Worm (Caenorhabditis elegans) whole organism, L4 larva: Measurements from ENCODE around the gene F35C11.7.

ENCODE experiments used
- D1046.2 ChIP-seq: fragments of 200-800 bp; sonication (Bioruptor generic); IDR thresholded peaks from 2 replicates; pipeline ENCODE4 v1.3.6; 2022; ENCODE audit warnings: missing genetic modification characterization, missing compliant biosample characterization
- F49E8.2 ChIP-seq: sonication (generic microtip); optimal IDR thresholded peaks from 2 replicates; lab custom pipeline; 2016; ENCODE audit warnings: missing compliant biosample characterization, mild to moderate bottlenecking, missing genetic modification characterization, borderline replicate concordance
- R02D3.7 ChIP-seq: fragments of 150-350 bp; sonication (generic microtip); optimal IDR thresholded peaks from 3 replicates; lab custom pipeline; 2014; ENCODE audit warnings: missing biosample characterization, missing genetic modification characterization
- Y48G9A.11 ChIP-seq: fragments of 200-800 bp; sonication (Bioruptor generic); IDR thresholded peaks from 2 replicates; pipeline ENCODE4 v1.3.6; 2022; ENCODE audit warnings: missing genetic modification reagents, missing genetic modification characterization, missing compliant biosample characterization
- ZK337.2 ChIP-seq: fragments of 200-800 bp; sonication (Bioruptor generic); IDR thresholded peaks from 2 replicates; pipeline ENCODE4 v1.3.6; 2022; ENCODE audit warnings: missing genetic modification reagents, missing genetic modification characterization, missing compliant biosample characterization
- ceh-62 ChIP-seq: sonication (generic microtip); optimal IDR thresholded peaks from 2 replicates; lab custom pipeline; 2017; ENCODE audit warnings: missing biosample characterization, missing genetic modification characterization
- ceh-82 ChIP-seq: sonication (generic microtip); optimal IDR thresholded peaks from 2 replicates; lab custom pipeline; 2017; ENCODE audit warnings: missing biosample characterization, missing genetic modification characterization
- daf-16 ChIP-seq, 3 experiments: sonication (generic microtip); optimal IDR thresholded peaks; 2 replicates each; lab custom pipeline; 2016 to 2017; ENCODE audit warnings: missing genetic modification characterization in 3 of 3, missing genetic modification reagents in 3 of 3, mild to moderate bottlenecking in 2 of 3, missing compliant biosample characterization in 2 of 3, missing biosample characterization in 1 of 3, moderate library complexity in 1 of 3
- daf-19 ChIP-seq: fragments of 200-800 bp; sonication (Bioruptor generic); conservative IDR thresholded peaks from 2 replicates; pipeline ENCODE4 v1.3.6; 2022; ENCODE audit warnings: missing genetic modification characterization, missing compliant biosample characterization
- daf-8 ChIP-seq: fragments of 200-800 bp; sonication (Bioruptor generic); IDR thresholded peaks from 2 replicates; pipeline ENCODE4 v1.3.6; 2022; ENCODE audit warnings: missing genetic modification characterization, missing compliant biosample characterization
- dmd-8 ChIP-seq: fragments of 200-800 bp; sonication (Bioruptor generic); IDR thresholded peaks from 2 replicates; pipeline ENCODE4 v1.3.6; 2022; ENCODE audit warnings: missing genetic modification characterization, missing compliant biosample characterization
- dmd-9 ChIP-seq: fragments of 200-800 bp; sonication (Bioruptor generic); IDR thresholded peaks from 2 replicates; pipeline ENCODE4 v1.3.6; 2022; ENCODE audit warnings: missing genetic modification reagents, missing genetic modification characterization, missing compliant biosample characterization
- dpl-1 ChIP-seq: fragments of 150-350 bp; optimal IDR thresholded peaks from 2 replicates; lab custom pipeline; 2014; ENCODE audit warnings: missing biosample characterization, missing genetic modification reagents, missing genetic modification characterization
- duxl-1 ChIP-seq: sonication (generic microtip); optimal IDR thresholded peaks from 2 replicates; lab custom pipeline; 2016; ENCODE audit warnings: mild to moderate bottlenecking, missing genetic modification characterization, moderate library complexity, missing compliant biosample characterization; ENCODE audit not compliant: poor library complexity
- fkh-10 ChIP-seq: fragments of 150-350 bp; optimal IDR thresholded peaks from 2 replicates; lab custom pipeline; 2014; ENCODE audit warnings: missing biosample characterization, missing genetic modification reagents, missing genetic modification characterization
- hlh-30 ChIP-seq: sonication (generic microtip); optimal IDR thresholded peaks from 2 replicates; lab custom pipeline; 2017; ENCODE audit warnings: antibody characterized with exemption, mild to moderate bottlenecking, missing genetic modification characterization, missing compliant biosample characterization; ENCODE audit not compliant: insufficient read depth
- lim-7 ChIP-seq: fragments of 200-800 bp; sonication (Bioruptor generic); IDR thresholded peaks from 2 replicates; pipeline ENCODE4 v1.3.6; 2022; ENCODE audit warnings: missing genetic modification characterization, missing compliant biosample characterization
- lin-13 ChIP-seq: fragments of 150-350 bp; optimal IDR thresholded peaks from 2 replicates; lab custom pipeline; 2014; ENCODE audit warnings: missing biosample characterization, missing genetic modification reagents, missing genetic modification characterization
- lin-29 ChIP-seq: fragments of 200-800 bp; sonication (Bioruptor generic); IDR thresholded peaks from 2 replicates; pipeline ENCODE4 v1.3.6; 2022; ENCODE audit warnings: missing genetic modification reagents, missing genetic modification characterization, missing compliant biosample characterization
- lin-38 ChIP-seq: fragments of 200-800 bp; sonication (Bioruptor generic); IDR thresholded peaks from 2 replicates; pipeline ENCODE4 v1.3.6; 2022; ENCODE audit warnings: missing genetic modification reagents, missing genetic modification characterization, missing compliant biosample characterization
- lsy-2 ChIP-seq, 2 experiments: fragments of 150-350 bp in 1 of 2; sonication (generic microtip) in 1 of 2; optimal IDR thresholded peaks; 2 replicates each; lab custom pipeline; 2014 to 2017; ENCODE audit warnings: missing biosample characterization in 2 of 2, missing genetic modification characterization in 2 of 2
- madf-5 ChIP-seq, 2 experiments: fragments of 200-800 bp; sonication (Bioruptor generic); IDR thresholded peaks; 2 replicates each; pipeline ENCODE4 v1.3.6; 2022; ENCODE audit warnings: missing compliant biosample characterization in 2 of 2, missing genetic modification characterization in 2 of 2
- mes-2 ChIP-seq: sonication (generic microtip); optimal IDR thresholded peaks from 2 replicates; lab custom pipeline; 2016; ENCODE audit warnings: missing genotype, mild to moderate bottlenecking, missing genetic modification characterization, missing compliant biosample characterization; ENCODE audit not compliant: poor library complexity, severe bottlenecking
- mxl-2 ChIP-seq: fragments of 200-800 bp; sonication (Bioruptor generic); conservative IDR thresholded peaks from 2 replicates; pipeline ENCODE4 v1.3.6; 2022; ENCODE audit warnings: missing genetic modification reagents, missing genetic modification characterization, missing compliant biosample characterization
- nhr-10 ChIP-seq: fragments of 150-350 bp; optimal IDR thresholded peaks from 2 replicates; lab custom pipeline; 2014; ENCODE audit warnings: missing biosample characterization, missing genetic modification characterization
- nhr-11 ChIP-seq: fragments of 150-350 bp; optimal IDR thresholded peaks from 2 replicates; lab custom pipeline; 2014; ENCODE audit warnings: missing biosample characterization, missing genetic modification characterization
- nhr-6 ChIP-seq: fragments of 150-350 bp; optimal IDR thresholded peaks from 2 replicates; lab custom pipeline; 2014; ENCODE audit warnings: missing biosample characterization, missing genetic modification characterization
- nhr-77 ChIP-seq: fragments of 150-350 bp; optimal IDR thresholded peaks from 2 replicates; lab custom pipeline; 2014; ENCODE audit warnings: missing biosample characterization, missing genetic modification characterization
- pha-4 ChIP-seq, 2 experiments: fragments of 150-350 bp in 1 of 2; fragments of 200-800 bp in 1 of 2; sonication (Bioruptor generic) in 1 of 2; IDR thresholded peaks in 1 of 2; optimal IDR thresholded peaks in 1 of 2; 2 replicates each; pipeline versions ENCODE4 v1.3.6 to Lab custom; 2014 to 2022; ENCODE audit warnings: missing genetic modification characterization in 2 of 2, missing genetic modification reagents in 2 of 2, missing biosample characterization in 1 of 2, missing compliant biosample characterization in 1 of 2
- pqm-1 ChIP-seq: sonication (generic microtip); optimal IDR thresholded peaks from 2 replicates; lab custom pipeline; 2017; ENCODE audit warnings: missing biosample characterization, missing genetic modification characterization
- sdz-12 ChIP-seq: fragments of 200-800 bp; sonication (Bioruptor generic); optimal IDR thresholded peaks from 2 replicates; lab custom pipeline; 2018; ENCODE audit warnings: mild to moderate bottlenecking, missing genetic modification characterization, missing compliant biosample characterization
- unc-130 ChIP-seq: sonication (generic microtip); optimal IDR thresholded peaks from 2 replicates; lab custom pipeline; 2016; ENCODE audit warnings: missing genetic modification reagents, missing genetic modification characterization, missing compliant biosample characterization
- unc-62 ChIP-seq, 3 experiments: fragments of 150-350 bp in 1 of 3; sonication (generic microtip); optimal IDR thresholded peaks in 2 of 3; peaks in 1 of 3; 1 replicate in 1 of 3; 2 replicates in 2 of 3; lab custom pipeline; 2014 to 2017; ENCODE audit warnings: missing biosample characterization in 3 of 3, missing genetic modification characterization in 3 of 3, missing genetic modification reagents in 3 of 3, missing genotype in 1 of 3
- vab-7 ChIP-seq: fragments of 200-800 bp; sonication (Bioruptor generic); IDR thresholded peaks from 2 replicates; pipeline ENCODE4 v1.3.6; 2022; ENCODE audit warnings: missing genetic modification reagents, missing genetic modification characterization, missing compliant biosample characterization

Gene F35C11.7

DNA sequence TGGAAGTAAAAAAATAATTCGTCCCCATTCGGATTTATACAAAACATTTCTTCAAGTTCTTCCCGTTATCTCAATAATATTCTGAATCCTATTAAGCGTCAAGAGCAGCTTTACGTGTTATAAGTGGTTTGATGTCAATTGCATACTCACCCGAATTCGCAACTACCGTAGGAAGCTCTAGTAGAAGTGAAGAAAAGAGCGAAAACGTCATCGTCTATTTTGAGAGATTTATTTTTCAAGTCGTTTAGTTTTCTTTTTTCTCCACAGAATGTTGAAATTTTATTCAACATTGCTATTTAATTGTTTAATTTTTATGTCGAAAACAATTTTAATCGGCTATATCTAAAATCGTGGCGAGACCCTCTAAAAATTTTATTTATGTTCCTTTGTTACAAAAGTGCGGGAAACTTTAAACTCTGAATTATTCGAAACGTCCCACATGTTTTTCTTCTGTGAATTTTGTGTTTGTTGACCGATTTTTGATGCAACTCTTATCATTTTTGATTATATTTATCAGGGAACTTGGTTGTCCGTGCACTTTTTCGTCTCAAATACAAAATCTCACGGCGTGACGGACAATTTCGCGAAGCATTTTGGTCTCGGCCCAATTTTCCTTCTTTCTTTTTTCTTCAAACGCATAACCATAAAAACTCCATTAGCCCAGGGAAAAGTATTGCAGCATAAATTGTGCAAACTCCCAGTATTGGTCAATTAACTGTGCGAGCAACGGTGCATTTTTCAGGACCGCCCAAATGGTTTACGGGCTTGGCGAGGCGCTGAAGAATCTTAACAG lies 13.9 kb downstream of the F35C11.7 start, which contains the start of gene tdc-1:
tdc-1 (plus strand) TSS at position 743 of the 793 bp plus-strand sequence.
- TF ChIP-seq mxl-2 = no peak
- no peak for TF ChIP-seq Y48G9A.11 (GFP tag; lab: Robert Waterston, UW)
- no peak for TF ChIP-seq daf-16 (GFP tag; optimal IDR thresholded peaks at IDR 0.05; lab: Kevin White, UChicago)
- TF ChIP-seq daf-16 (tag; optimal IDR thresholded peaks at IDR 0.05; lab: Kevin White, UChicago) = peak; percentile 11
- peak in 1 of 2 experiments; percentile 80 for TF ChIP-seq unc-62 (GFP tag; optimal IDR thresholded peaks at IDR 0.05 in 1 of 2; lab: Kevin White, UChicago)
- TF ChIP-seq unc-62 (tag; optimal IDR thresholded peaks at IDR 0.05; lab: Kevin White, UChicago) = no peak
- no peak for TF ChIP-seq nhr-77 (tag; lab: Kevin White, UChicago)
- peak; percentile 7 for TF ChIP-seq unc-130 (GFP tag; lab: Kevin White, UChicago)

DNA sequence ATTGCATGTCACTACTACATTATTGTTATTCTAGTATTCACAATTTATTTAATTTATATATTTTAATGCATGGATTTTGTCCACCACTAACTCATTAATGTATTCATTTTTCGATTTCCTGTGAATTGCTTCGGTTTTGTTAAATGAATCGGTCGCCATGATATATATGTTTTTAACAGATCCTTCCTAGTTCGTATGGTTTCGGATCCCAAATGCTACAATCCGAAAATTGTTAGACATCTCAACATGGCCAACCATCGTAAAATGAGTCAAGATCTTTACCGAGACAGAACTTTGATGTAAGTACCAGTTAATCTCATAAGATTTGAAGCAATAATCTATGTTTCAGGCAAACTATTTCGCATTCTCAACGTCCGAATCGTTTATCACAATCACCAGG lies 16.9 kb downstream of the F35C11.7 start:
- 0 out of 2 replicates have a peak, but pooled peaks have one; percentile 34 for TF ChIP-seq lin-38
- TF ChIP-seq pqm-1 = no peak
- peak in 1 of 2 experiments; percentile 93 for TF ChIP-seq unc-62 (GFP tag; optimal IDR thresholded peaks at IDR 0.05 in 1 of 2; lab: Kevin White, UChicago)
- no peak for TF ChIP-seq unc-62 (tag; optimal IDR thresholded peaks at IDR 0.05; lab: Kevin White, UChicago)
- no peak for TF ChIP-seq duxl-1 (tag; lab: Kevin White, UChicago)

DNA sequence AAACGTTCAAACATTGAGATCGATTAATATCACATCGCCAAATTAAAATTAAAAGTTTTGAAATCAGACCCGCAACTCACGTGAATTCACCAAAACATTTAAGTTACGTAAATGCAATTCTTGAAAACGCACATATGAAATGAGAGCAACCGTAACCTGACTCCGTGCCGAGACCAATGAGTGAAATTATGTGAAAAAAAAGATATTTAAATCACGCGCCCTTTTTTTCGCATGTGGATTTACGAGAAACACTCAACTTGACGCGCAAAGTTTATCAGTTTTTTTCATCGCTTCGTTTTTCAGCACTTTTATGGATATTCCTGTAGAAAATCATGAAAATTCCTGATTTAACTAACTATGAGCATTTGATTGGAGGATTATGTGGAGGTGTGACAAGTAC lies 19.9 kb downstream of the F35C11.7 start, which contains the start of the genes gei-14 and slc-25A32:
gei-14 (minus strand) TSS at position 175 of the 400 bp plus-strand sequence.
slc-25A32 (plus strand) TSS at position 242 of the 400 bp plus-strand sequence.
- TF ChIP-seq vab-7 (GFP tag; lab: Robert Waterston, UW) (no peak), sdz-12 (GFP tag; lab: Kevin White, UChicago) (no peak), nhr-77 (tag; lab: Kevin White, UChicago) (no peak), dpl-1 (GFP tag; lab: Kevin White, UChicago) (peak; percentile 89), daf-8 (GFP tag; lab: Robert Waterston, UW) (no peak), mes-2 (tag; lab: Kevin White, UChicago) (peak; percentile 54), fkh-10 (no peak), madf-5 (GFP tag; IDR thresholded peaks at IDR 0.05; lab: Robert Waterston, UW) (no peak), ZK337.2 (GFP tag; lab: Robert Waterston, UW) (no peak), lin-38 (peak; percentile 57), lsy-2 (tag; optimal IDR thresholded peaks at IDR 0.05; lab: Kevin White, UChicago) (peak in 1 of 2 experiments; percentile 82), nhr-6 (tag; lab: Kevin White, UChicago) (peak; percentile 0), R02D3.7 (peak; percentile 84), ceh-62 (tag; lab: Kevin White, UChicago) (no peak), ceh-82 (tag; lab: Kevin White, UChicago) (no peak), lin-13 (GFP tag; lab: Kevin White, UChicago) (peak; percentile 45), nhr-11 (tag; lab: Kevin White, UChicago) (no peak), unc-130 (GFP tag; lab: Kevin White, UChicago) (peak; percentile 65), hlh-30 (peak; percentile 52), daf-19 (no peak), lim-7 (GFP tag; lab: Robert Waterston, UW) (no peak), dmd-9 (GFP tag; lab: Robert Waterston, UW) (no peak), pha-4 (GFP tag; IDR thresholded peaks at IDR 0.05; lab: Robert Waterston, UW) (no peak), pha-4 (tag; optimal IDR thresholded peaks at IDR 0.05; lab: Kevin White, UChicago) (peak; percentile 12), dmd-8 (GFP tag; lab: Robert Waterston, UW) (no peak), D1046.2 (GFP tag; lab: Robert Waterston, UW) (no peak), nhr-10 (no peak), F49E8.2 (tag; lab: Kevin White, UChicago) (peak; percentile 45), lin-29 (GFP tag; lab: Robert Waterston, UW) (no peak)
